Worm (Caenorhabditis elegans) whole organism, young adult: ENCODE results near the gene Y43F8B.7.
A peak's percentile ranks its signal among the peaks of the same experiment; 100 is the strongest.

ENCODE experiments used
- B0019.2 ChIP-seq: fragments of 200-800 bp; sonication (Bioruptor generic); conservative IDR thresholded peaks from 2 replicates; pipeline ENCODE4 v1.3.6; 2022; ENCODE audit warnings: missing genetic modification reagents, missing genetic modification characterization, missing compliant biosample characterization
- D2030.7 ChIP-seq: fragments of 200-800 bp; sonication (Bioruptor generic); IDR thresholded peaks from 2 replicates; pipeline ENCODE4 v1.3.6; 2022; ENCODE audit warnings: missing genetic modification reagents, missing genetic modification characterization, missing compliant biosample characterization
- F10E7.11 ChIP-seq: sonication (generic microtip); optimal IDR thresholded peaks from 2 replicates; lab custom pipeline; 2017; ENCODE audit warnings: mild to moderate bottlenecking, missing genetic modification characterization, moderate library complexity, missing compliant biosample characterization
- F22D6.2 ChIP-seq: sonication (generic microtip); optimal IDR thresholded peaks from 2 replicates; lab custom pipeline; 2016; ENCODE audit warnings: mild to moderate bottlenecking, missing genetic modification characterization, missing compliant biosample characterization
- F23B12.7 ChIP-seq: sonication (generic microtip); optimal IDR thresholded peaks from 2 replicates; lab custom pipeline; 2017; ENCODE audit warnings: missing genetic modification characterization, mild to moderate bottlenecking, missing compliant biosample characterization, antibody characterized with exemption, moderate library complexity; ENCODE audit not compliant: insufficient read depth
- F37B4.10 ChIP-seq: fragments of 200-800 bp; sonication (Bioruptor generic); IDR thresholded peaks from 2 replicates; pipeline ENCODE4 v1.3.6; 2022; ENCODE audit warnings: missing genetic modification characterization, missing compliant biosample characterization
- F52B5.7 ChIP-seq: sonication (generic microtip); optimal IDR thresholded peaks from 2 replicates; lab custom pipeline; 2016; ENCODE audit warnings: mild to moderate bottlenecking, missing genetic modification characterization, missing compliant biosample characterization
- F57C9.4 ChIP-seq: sonication (generic microtip); optimal IDR thresholded peaks from 2 replicates; lab custom pipeline; 2017; ENCODE audit warnings: mild to moderate bottlenecking, missing genetic modification characterization, missing compliant biosample characterization
- K11D2.4 ChIP-seq: fragments of 200-800 bp; sonication (Bioruptor generic); IDR thresholded peaks from 2 replicates; pipeline ENCODE4 v1.3.6; 2022; ENCODE audit warnings: missing genetic modification reagents, missing genetic modification characterization, missing compliant biosample characterization
- T07F8.4 ChIP-seq: sonication (generic microtip); optimal IDR thresholded peaks from 2 replicates; lab custom pipeline; 2016; ENCODE audit warnings: mild to moderate bottlenecking, missing genetic modification characterization, moderate library complexity, missing compliant biosample characterization
- T26A5.8 ChIP-seq: sonication (generic microtip); optimal IDR thresholded peaks from 2 replicates; lab custom pipeline; 2016; ENCODE audit warnings: missing genetic modification characterization, missing compliant biosample characterization
- Y53F4B.3 ChIP-seq: fragments of 200-800 bp; sonication (Bioruptor generic); IDR thresholded peaks from 2 replicates; pipeline ENCODE4 v1.3.6; 2022; ENCODE audit warnings: missing genetic modification reagents, missing genetic modification characterization, missing compliant biosample characterization
- ZK185.1 ChIP-seq: sonication (generic microtip); optimal IDR thresholded peaks from 2 replicates; lab custom pipeline; 2016; ENCODE audit warnings: mild to moderate bottlenecking, missing genetic modification characterization, missing compliant biosample characterization; ENCODE audit not compliant: poor library complexity, severe bottlenecking
- ama-1 ChIP-seq, 3 experiments: fragments of 150-350 bp in 1 of 3; sonication (generic microtip) in 2 of 3; optimal IDR thresholded peaks; 2 replicates each; lab custom pipeline; 2014 to 2018; ENCODE audit warnings: missing biosample characterization in 2 of 3, missing genetic modification characterization in 2 of 3, missing genetic modification reagents in 2 of 3
- bed-1 ChIP-seq: fragments of 200-800 bp; sonication (Bioruptor generic); IDR thresholded peaks from 2 replicates; pipeline ENCODE4 v1.3.6; 2022; ENCODE audit warnings: missing genetic modification reagents, missing genetic modification characterization, missing compliant biosample characterization
- cebp-1 ChIP-seq, 2 experiments: fragments of 200-800 bp in 1 of 2; sonication (Bioruptor generic) in 1 of 2; sonication (generic microtip) in 1 of 2; IDR thresholded peaks in 1 of 2; optimal IDR thresholded peaks in 1 of 2; 2 replicates each; pipeline versions ENCODE4 v1.3.6 to Lab custom; 2017 to 2022; ENCODE audit warnings: missing compliant biosample characterization in 2 of 2, missing genetic modification characterization in 2 of 2, mild to moderate bottlenecking in 1 of 2, missing genetic modification reagents in 1 of 2, moderate library complexity in 1 of 2
- cebp-2 ChIP-seq: fragments of 200-800 bp; sonication (Bioruptor generic); IDR thresholded peaks from 2 replicates; pipeline ENCODE4 v1.3.6; 2022; ENCODE audit warnings: missing genetic modification characterization, missing compliant biosample characterization
- ceh-100 ChIP-seq: fragments of 200-800 bp; sonication (Bioruptor generic); IDR thresholded peaks from 2 replicates; pipeline ENCODE4 v1.3.6; 2022; ENCODE audit warnings: missing genetic modification reagents, missing genetic modification characterization, missing compliant biosample characterization
- ceh-91 ChIP-seq: fragments of 200-800 bp; sonication (Bioruptor generic); IDR thresholded peaks from 2 replicates; pipeline ENCODE4 v1.3.6; 2022; ENCODE audit warnings: missing genetic modification reagents, missing genetic modification characterization, missing compliant biosample characterization
- die-1 ChIP-seq: sonication (generic microtip); optimal IDR thresholded peaks from 2 replicates; lab custom pipeline; 2016; ENCODE audit warnings: missing genotype, mild to moderate bottlenecking, missing genetic modification characterization, missing compliant biosample characterization
- dpff-1 ChIP-seq: sonication (generic microtip); optimal IDR thresholded peaks from 2 replicates; lab custom pipeline; 2017; ENCODE audit warnings: mild to moderate bottlenecking, missing genetic modification characterization, missing compliant biosample characterization
- dpl-1 ChIP-seq: fragments of 150-350 bp; optimal IDR thresholded peaks from 2 replicates; lab custom pipeline; 2014; ENCODE audit warnings: missing biosample characterization, missing genetic modification reagents, missing genetic modification characterization
- egrh-3 ChIP-seq: fragments of 200-800 bp; sonication (Bioruptor generic); IDR thresholded peaks from 2 replicates; pipeline ENCODE4 v1.3.6; 2022; ENCODE audit warnings: missing genetic modification reagents, missing genetic modification characterization, missing compliant biosample characterization
- hlh-26 ChIP-seq: fragments of 200-800 bp; sonication (Bioruptor generic); conservative IDR thresholded peaks from 2 replicates; pipeline ENCODE4 v1.3.6; 2022; ENCODE audit warnings: missing genetic modification reagents, missing genetic modification characterization, missing compliant biosample characterization
- lsy-27 ChIP-seq: sonication (generic microtip); optimal IDR thresholded peaks from 2 replicates; lab custom pipeline; 2017; ENCODE audit warnings: missing genetic modification characterization, mild to moderate bottlenecking, missing compliant biosample characterization, antibody characterized with exemption, missing genotype, borderline replicate concordance; ENCODE audit not compliant: insufficient read depth
- madf-6 ChIP-seq: fragments of 200-800 bp; sonication (Bioruptor generic); IDR thresholded peaks from 2 replicates; pipeline ENCODE4 v1.3.6; 2022; ENCODE audit warnings: missing genetic modification reagents, missing genetic modification characterization, missing compliant biosample characterization
- mcd-1 ChIP-seq: fragments of 200-800 bp; sonication (Bioruptor generic); IDR thresholded peaks from 2 replicates; pipeline ENCODE4 v1.3.6; 2022; ENCODE audit warnings: missing genetic modification reagents, missing genetic modification characterization, missing compliant biosample characterization
- mxl-1 ChIP-seq: sonication (generic microtip); optimal IDR thresholded peaks from 2 replicates; lab custom pipeline; 2016; ENCODE audit warnings: missing genetic modification characterization, missing compliant biosample characterization
- repo-1 ChIP-seq: sonication (generic microtip); optimal IDR thresholded peaks from 2 replicates; lab custom pipeline; 2017; ENCODE audit warnings: mild to moderate bottlenecking, missing genetic modification characterization, missing compliant biosample characterization
- rpc-1 ChIP-seq, 2 experiments: fragments of 150-350 bp in 1 of 2; sonication (generic microtip) in 1 of 2; optimal IDR thresholded peaks; 2 replicates each; lab custom pipeline; 2014 to 2018; ENCODE audit warnings: missing biosample characterization in 1 of 2, missing genetic modification characterization in 1 of 2, missing genetic modification reagents in 1 of 2, missing genotype in 1 of 2
- sdz-38 ChIP-seq: sonication (generic microtip); optimal IDR thresholded peaks from 2 replicates; lab custom pipeline; 2016; ENCODE audit warnings: missing genotype, missing genetic modification characterization, missing compliant biosample characterization
- sea-2 ChIP-seq: fragments of 200-800 bp; sonication (Bioruptor generic); IDR thresholded peaks from 2 replicates; pipeline ENCODE4 v1.3.6; 2022; ENCODE audit warnings: missing genetic modification characterization, missing compliant biosample characterization
- snpc-1.1 ChIP-seq: sonication (generic microtip); optimal IDR thresholded peaks from 2 replicates; lab custom pipeline; 2017; ENCODE audit warnings: missing genetic modification characterization, mild to moderate bottlenecking, missing compliant biosample characterization, antibody characterized with exemption, moderate library complexity, missing genotype, missing genetic modification reagents; ENCODE audit not compliant: insufficient read depth
- snpc-1.3 ChIP-seq: sonication (generic microtip); optimal IDR thresholded peaks from 2 replicates; lab custom pipeline; 2017; ENCODE audit warnings: missing genetic modification characterization, mild to moderate bottlenecking, missing compliant biosample characterization, antibody characterized with exemption, moderate library complexity, missing genotype, missing genetic modification reagents; ENCODE audit not compliant: insufficient read depth
- snpc-3.4 ChIP-seq: sonication (generic microtip); optimal IDR thresholded peaks from 2 replicates; lab custom pipeline; 2017; ENCODE audit warnings: missing genetic modification characterization, mild to moderate bottlenecking, missing compliant biosample characterization, antibody characterized with exemption, moderate library complexity, missing genotype, missing genetic modification reagents
- snpc-4 ChIP-seq, 5 experiments: fragments of 150-350 bp in 1 of 5; sonication (generic microtip) in 4 of 5; optimal IDR thresholded peaks; 2 replicates each; lab custom pipeline; 2014 to 2018; ENCODE audit warnings: missing genetic modification characterization in 5 of 5, missing biosample characterization in 3 of 5, antibody characterized with exemption in 2 of 5, mild to moderate bottlenecking in 2 of 5, missing compliant biosample characterization in 2 of 5, missing genotype in 2 of 5, moderate library complexity in 2 of 5, missing genetic modification reagents in 1 of 5
- somi-1 ChIP-seq: fragments of 200-800 bp; sonication (Bioruptor generic); optimal IDR thresholded peaks from 2 replicates; lab custom pipeline; 2018; ENCODE audit warnings: mild to moderate bottlenecking, missing genetic modification characterization, missing compliant biosample characterization
- sptf-2 ChIP-seq: fragments of 200-800 bp; sonication (Bioruptor generic); optimal IDR thresholded peaks from 2 replicates; lab custom pipeline; 2018; ENCODE audit warnings: mild to moderate bottlenecking, missing genetic modification characterization, missing compliant biosample characterization
- tbx-9 ChIP-seq: sonication (generic microtip); optimal IDR thresholded peaks from 2 replicates; lab custom pipeline; 2016; ENCODE audit warnings: borderline replicate concordance, missing genetic modification characterization, inconsistent platforms, missing compliant biosample characterization
- zfh-2 ChIP-seq: fragments of 200-800 bp; sonication (Bioruptor generic); conservative IDR thresholded peaks from 2 replicates; pipeline ENCODE4 v1.3.6; 2022; ENCODE audit warnings: missing genetic modification reagents, missing genetic modification characterization, missing compliant biosample characterization
- ztf-18 ChIP-seq: sonication (generic microtip); optimal IDR thresholded peaks from 2 replicates; lab custom pipeline; 2016; ENCODE audit warnings: missing genotype, mild to moderate bottlenecking, missing genetic modification characterization, missing compliant biosample characterization
- ztf-25 ChIP-seq: fragments of 200-800 bp; sonication (Bioruptor generic); IDR thresholded peaks from 2 replicates; pipeline ENCODE4 v1.3.6; 2022; ENCODE audit warnings: missing genetic modification reagents, missing genetic modification characterization, missing compliant biosample characterization
- ztf-28 ChIP-seq: fragments of 200-800 bp; sonication (Bioruptor generic); IDR thresholded peaks from 2 replicates; pipeline ENCODE4 v1.3.6; 2022; ENCODE audit warnings: missing genetic modification reagents, missing genetic modification characterization, missing compliant biosample characterization
- ztf-3 ChIP-seq: fragments of 200-800 bp; sonication (Bioruptor generic); optimal IDR thresholded peaks from 2 replicates; lab custom pipeline; 2018; ENCODE audit warnings: mild to moderate bottlenecking, missing genetic modification characterization, missing compliant biosample characterization

Y43F8B.7 gene

ce11 chrV:19495145-19495544, 4.6 kb downstream of the Y43F8B.7 start:
- TF ChIP-seq snpc-4 (GFP tag; optimal IDR thresholded peaks at IDR 0.05; lab: Kevin White, UChicago) (no peak), snpc-4 (tag; optimal IDR thresholded peaks at IDR 0.05; lab: Kevin White, UChicago) (no peak), rpc-1 (optimal IDR thresholded peaks at IDR 0.05; lab: Kevin White, UChicago) (no peak), rpc-1 (tag; optimal IDR thresholded peaks at IDR 0.05; lab: Kevin White, UChicago) (peak; percentile 22), mcd-1 (GFP tag; lab: Robert Waterston, UW) (0 out of 2 replicates have a peak, but pooled peaks have one; percentile 11), sea-2 (no peak), F57C9.4 (tag; lab: Kevin White, UChicago) (no peak), mxl-1 (tag; lab: Kevin White, UChicago) (no peak), sptf-2 (no peak), ceh-100 (GFP tag; lab: Robert Waterston, UW) (no peak), bed-1 (GFP tag; lab: Robert Waterston, UW) (no peak), F37B4.10 (GFP tag; lab: Robert Waterston, UW) (no peak), dpff-1 (tag; lab: Kevin White, UChicago) (no peak), ztf-28 (GFP tag; lab: Robert Waterston, UW) (0 out of 2 replicates have a peak, but pooled peaks have one; percentile 36), B0019.2 (GFP tag; lab: Robert Waterston, UW) (no peak), K11D2.4 (GFP tag; lab: Robert Waterston, UW) (no peak), lsy-27 (tag; lab: Kevin White, UChicago) (no peak), hlh-26 (no peak), snpc-1.3 (tag; lab: Kevin White, UChicago) (no peak), ceh-91 (GFP tag; lab: Robert Waterston, UW) (no peak), cebp-1 (GFP tag; IDR thresholded peaks at IDR 0.05; lab: Robert Waterston, UW) (no peak), cebp-1 (tag; optimal IDR thresholded peaks at IDR 0.05; lab: Kevin White, UChicago) (no peak), ama-1 (optimal IDR thresholded peaks at IDR 0.05; lab: Kevin White, UChicago) (no peak), ama-1 (GFP tag; optimal IDR thresholded peaks at IDR 0.05; lab: Kevin White, UChicago) (no peak), F23B12.7 (no peak), repo-1 (tag; lab: Kevin White, UChicago) (no peak), T07F8.4 (tag; lab: Kevin White, UChicago) (no peak), D2030.7 (no peak), egrh-3 (GFP tag; lab: Robert Waterston, UW) (peak; percentile 72; the same call in 1 of the 2 replicates), zfh-2 (GFP tag; lab: Robert Waterston, UW) (peak; percentile 83), cebp-2 (GFP tag; lab: Robert Waterston, UW) (no peak), ztf-18 (no peak)
- TF ChIP-seq, all 124 proteins: peak for 5

- no peak for TF ChIP-seq ztf-3
- no peak for TF ChIP-seq somi-1 (GFP tag; lab: Kevin White, UChicago)
- no peak for TF ChIP-seq ztf-25 (GFP tag; lab: Robert Waterston, UW)
- no peak for TF ChIP-seq F52B5.7 (tag; lab: Kevin White, UChicago)
- no peak for TF ChIP-seq F10E7.11
- TF ChIP-seq D2030.7, result no peak
- no peak for TF ChIP-seq sdz-38 (tag; lab: Kevin White, UChicago)
- no peak for TF ChIP-seq snpc-1.1 (tag; lab: Kevin White, UChicago)
- TF ChIP-seq madf-6 (GFP tag; lab: Robert Waterston, UW), result no peak
- no peak for TF ChIP-seq snpc-3.4 (tag; lab: Kevin White, UChicago)
- no peak for TF ChIP-seq T26A5.8 (tag; lab: Kevin White, UChicago)
- no peak for TF ChIP-seq ceh-91 (GFP tag; lab: Robert Waterston, UW)
- TF ChIP-seq ZK185.1 (tag; lab: Kevin White, UChicago), result no peak
- TF ChIP-seq F22D6.2 (tag; lab: Kevin White, UChicago), result no peak
- TF ChIP-seq Y53F4B.3, result no peak
- TF ChIP-seq dpl-1, result no peak
- TF ChIP-seq F57C9.4 (tag; lab: Kevin White, UChicago), result no peak
- no peak for TF ChIP-seq die-1 (tag; lab: Kevin White, UChicago)
- TF ChIP-seq tbx-9 (tag; lab: Kevin White, UChicago), result no peak
- TF ChIP-seq, all 124 proteins: peak for 0
These were observed 5.0 kb downstream of the Y43F8B.7 start, which contains the start of gene scl-21 for ce11 chrV:19495587-19495986. scl-21 (minus strand) TSS chrV:19495687.
